Fruit fly (Drosophila melanogaster): ENCODE measurements around the gene CG17233.

dm6 chr3L:20241987-20242982, 582 bp upstream of the CG17233 start:
- TF ChIP-seq CG8478 (optimal IDR thresholded peaks at IDR 0.05): no peak
- TF ChIP-seq CTCF (optimal IDR thresholded peaks at IDR 0.05): no peak
